Fruit fly (Drosophila melanogaster): ENCODE measurements around the gene CG33099.

DNA sequence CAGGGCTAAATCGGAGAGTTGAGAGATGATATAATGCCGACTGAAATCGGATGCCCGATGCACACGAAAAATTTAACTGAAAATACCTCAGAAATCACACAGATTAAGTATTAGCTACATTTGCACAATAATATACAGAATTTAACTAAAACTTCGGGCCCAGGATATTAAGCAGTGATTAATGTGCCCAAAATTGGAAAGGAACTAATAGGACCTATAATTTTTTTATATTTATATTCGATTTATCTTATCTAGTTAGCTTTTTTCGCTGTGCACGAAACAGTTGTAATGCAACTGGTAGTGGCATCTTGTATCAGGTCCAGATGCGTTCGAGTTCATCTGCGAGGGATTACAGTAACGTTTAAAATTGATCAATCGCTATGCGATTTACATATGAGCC, 8.5 kb upstream of the CG33099 start:
- TF ChIP-seq lz (GFP tag; optimal IDR thresholded peaks at IDR 0.05) (peak; percentile 28), CG3032 (tag; optimal IDR thresholded peaks at IDR 0.05) (peak; percentile 40), CG34406 (GFP tag; optimal IDR thresholded peaks at IDR 0.05) (peak; percentile 58), Sox15 (GFP tag; optimal IDR thresholded peaks at IDR 0.05) (no peak)

Data from whole organism, prepupa.